Fruit fly (Drosophila melanogaster) whole organism, wandering third instar larva: ENCODE measurements around the gene msd5.

ENCODE experiments used
- CG32264 ChIP-seq: fragments of 200-800 bp; sonication (Bioruptor generic); optimal IDR thresholded peaks from 2 replicates; lab custom pipeline; 2016; ENCODE audit warnings: missing biosample characterization, missing genetic modification characterization
- CG9705 ChIP-seq: fragments of 200-800 bp; sonication (Bioruptor generic); optimal IDR thresholded peaks from 2 replicates; lab custom pipeline; 2018; ENCODE audit warnings: missing biosample characterization, mild to moderate bottlenecking, missing genetic modification characterization
- Dif ChIP-seq: fragments of 200-275, 200-300 bp; sonication (Bioruptor generic); optimal IDR thresholded peaks from 2 replicates; lab custom pipeline; 2018; ENCODE audit warnings: missing biosample characterization, missing genetic modification characterization; ENCODE audit not compliant: partially characterized antibody
- Myc ChIP-seq: fragments of >200 bp; optimal IDR thresholded peaks from 2 replicates; lab custom pipeline; 2017
- N ChIP-seq: fragments of >200 bp; optimal IDR thresholded peaks from 2 replicates; lab custom pipeline; 2018; ENCODE audit warnings: missing biosample characterization, missing external identifiers, missing genetic modification characterization
- Sp1 ChIP-seq: fragments of 200-800 bp; sonication (Bioruptor generic); optimal IDR thresholded peaks from 3 replicates; lab custom pipeline; 2019; ENCODE audit warnings: missing biosample characterization, mild to moderate bottlenecking, missing genetic modification characterization, moderate library complexity
- dsf ChIP-seq: sonication (Bioruptor generic); optimal IDR thresholded peaks from 2 replicates; lab custom pipeline; 2016; ENCODE audit warnings: missing biosample characterization, missing genetic modification characterization, borderline replicate concordance
- lola ChIP-seq: fragments of >200 bp; optimal IDR thresholded peaks from 2 replicates; lab custom pipeline; 2017; ENCODE audit warnings: missing biosample characterization, missing genetic modification characterization
- pan ChIP-seq: fragments of >200 bp; optimal IDR thresholded peaks from 2 replicates; lab custom pipeline; 2017
- sage ChIP-seq: fragments of 200-800 bp; sonication (Bioruptor generic); optimal IDR thresholded peaks from 2 replicates; lab custom pipeline; 2016; ENCODE audit warnings: missing biosample characterization, mild to moderate bottlenecking, missing genetic modification characterization

DNA sequence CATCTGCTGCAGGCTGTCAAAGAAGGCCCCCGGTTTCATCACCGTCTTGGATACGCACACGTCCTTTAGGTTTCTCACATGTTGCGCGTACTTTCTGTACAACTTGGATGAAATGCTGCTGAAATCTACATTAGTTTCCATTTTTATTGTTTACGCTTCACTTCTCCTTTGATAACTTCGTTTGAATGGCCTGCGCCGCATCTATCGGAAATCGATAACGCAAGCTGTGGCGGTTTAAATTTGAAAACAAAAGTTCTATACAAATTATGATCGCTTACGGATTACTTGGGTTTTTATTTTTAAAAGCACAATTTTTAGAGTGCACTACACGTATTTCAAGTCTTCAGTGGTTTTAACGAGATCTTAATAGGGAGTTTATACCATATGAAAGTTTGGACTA, at the start of gene msd5:
- TF ChIP-seq lola (GFP tag; lab: Kevin White, UChicago), result no peak
- TF ChIP-seq Myc (lab: Kevin White, UChicago), result no peak
- TF ChIP-seq pan (lab: Kevin White, UChicago), result no peak
- TF ChIP-seq Dif, result no peak
- no peak for TF ChIP-seq N
- no peak for TF ChIP-seq Sp1 (GFP tag; lab: Kevin White, UChicago)
- TF ChIP-seq sage (GFP tag; lab: Kevin White, UChicago), result no peak
- no peak for TF ChIP-seq CG9705 (GFP tag; lab: Kevin White, UChicago)
- TF ChIP-seq dsf (GFP tag; lab: Kevin White, UChicago), result no peak
- no peak for TF ChIP-seq CG32264 (GFP tag; lab: Kevin White, UChicago)
